Worm (Caenorhabditis elegans) whole organism, midembryonic: ENCODE measurements around the gene srlf-31.

Source experiments
- flt-1 ChIP-seq: fragments of 200-800 bp; sonication (Bioruptor generic); IDR thresholded peaks from 2 replicates; pipeline ENCODE4 v1.3.6; 2022; ENCODE audit warnings: missing genetic modification characterization, missing compliant biosample characterization
- med-1 ChIP-seq: sonication (generic microtip); optimal IDR thresholded peaks from 2 replicates; lab custom pipeline; 2017; ENCODE audit warnings: missing genetic modification characterization, mild to moderate bottlenecking, missing compliant biosample characterization, antibody characterized with exemption, missing genetic modification reagents; ENCODE audit not compliant: insufficient read depth
- tab-1 ChIP-seq: fragments of 200-800 bp; sonication (Bioruptor generic); IDR thresholded peaks from 2 replicates; pipeline ENCODE4 v1.3.6; 2022; ENCODE audit warnings: missing genetic modification characterization, missing compliant biosample characterization
- ztf-23 ChIP-seq: fragments of 200-800 bp; sonication (Bioruptor generic); IDR thresholded peaks from 2 replicates; pipeline ENCODE4 v1.3.6; 2022; ENCODE audit warnings: missing genetic modification reagents, missing genetic modification characterization, missing compliant biosample characterization
- ztf-29 ChIP-seq: fragments of 200-800 bp; sonication (Bioruptor generic); IDR thresholded peaks from 2 replicates; pipeline ENCODE4 v1.3.6; 2022; ENCODE audit warnings: missing genetic modification reagents, missing genetic modification characterization, missing compliant biosample characterization

DNA sequence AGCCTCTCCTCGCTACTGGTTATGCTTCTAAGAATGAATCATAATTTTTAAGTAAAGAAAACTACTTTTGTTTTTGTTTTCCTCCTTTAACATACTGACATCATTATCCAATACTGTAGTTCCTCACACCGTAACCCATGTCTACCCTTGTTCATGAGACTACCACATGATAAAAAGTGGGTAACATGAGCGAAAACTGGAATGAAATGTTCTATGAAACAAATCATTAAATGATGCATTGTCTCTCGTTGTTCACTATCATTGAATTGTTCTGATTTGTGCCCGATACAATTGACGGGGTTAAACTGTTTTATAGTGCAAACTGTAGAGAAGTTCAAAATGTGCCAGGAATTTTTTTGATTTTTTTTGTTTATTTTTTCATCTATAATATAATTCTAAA lies 25.3 kb downstream of the srlf-31 start:
- TF ChIP-seq med-1, result no peak
- no peak for TF ChIP-seq tab-1 (GFP tag; lab: Robert Waterston, UW)
- no peak for TF ChIP-seq ztf-29 (GFP tag; lab: Robert Waterston, UW)
- no peak for TF ChIP-seq ztf-23 (GFP tag; lab: Robert Waterston, UW)
- TF ChIP-seq flt-1 (GFP tag; lab: Robert Waterston, UW), result no peak
